Worm (Caenorhabditis elegans): ENCODE data around the gene F44E2.9.

DNA sequence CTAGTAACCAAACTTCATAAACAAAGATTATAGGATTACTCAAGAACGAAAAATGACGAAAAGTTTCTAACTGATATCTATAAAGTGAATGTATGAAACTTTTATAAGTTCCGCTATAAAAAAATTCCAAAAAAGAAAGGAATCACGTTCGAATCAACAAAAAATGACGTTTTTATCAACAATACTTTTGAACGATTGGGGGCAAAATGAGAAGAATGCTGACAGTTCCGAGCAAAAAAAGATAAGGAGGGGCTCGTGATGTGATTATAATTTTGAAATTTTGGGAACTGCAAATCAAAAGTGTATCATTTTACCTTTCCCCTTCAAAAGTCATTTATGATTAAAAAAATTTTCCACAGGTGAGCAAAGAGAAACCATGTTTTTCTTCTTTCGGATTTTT lies 28.6 kb upstream of the F44E2.9 start:
- TF ChIP-seq hlh-1 (tag; optimal IDR thresholded peaks at IDR 0.05) (no peak), nhr-237 (tag; optimal IDR thresholded peaks at IDR 0.05) (no peak)
